Worm (Caenorhabditis elegans): Measurements from ENCODE around the gene K07C11.10.

DNA sequence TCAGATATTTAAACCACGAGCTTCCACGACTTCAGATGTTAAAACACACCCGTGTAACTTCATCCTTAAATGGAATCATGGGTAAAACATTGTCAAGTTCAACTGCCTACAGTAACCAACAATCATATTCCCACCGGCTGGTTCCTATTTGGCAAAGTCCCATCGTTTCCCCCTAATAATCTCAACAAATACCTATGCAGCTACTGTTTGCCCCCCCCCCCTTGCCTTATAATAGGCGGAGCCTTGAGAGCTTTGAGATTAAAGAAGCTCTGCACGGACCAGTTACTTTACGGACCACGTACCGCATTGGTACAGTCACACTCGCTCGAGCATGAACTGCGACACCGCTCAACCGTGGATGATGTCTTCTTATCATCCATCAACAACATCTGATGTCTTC, 2.1 kb downstream of the K07C11.10 start, which contains the start of gene pax-1:
- TF ChIP-seq ceh-58 (GFP tag; IDR thresholded peaks at IDR 0.05) = no peak
- TF ChIP-seq sptf-2 (GFP tag; optimal IDR thresholded peaks at IDR 0.05) = no peak
- TF ChIP-seq ama-1 (optimal IDR thresholded peaks at IDR 0.05) = no peak
- TF ChIP-seq ama-1 (GFP tag; optimal IDR thresholded peaks at IDR 0.05) = no peak
- no peak for TF ChIP-seq attf-3 (GFP tag; conservative IDR thresholded peaks at IDR 0.05)
- no peak for TF ChIP-seq lin-54 (GFP tag; optimal IDR thresholded peaks at IDR 0.05)
- no peak for TF ChIP-seq sea-2 (GFP tag; IDR thresholded peaks at IDR 0.05)

Measured in whole organism, young adult.